Fruit fly (Drosophila melanogaster) whole organism, wandering third instar larva: ENCODE data around the gene CG10182.

Source experiments
- Abd-B ChIP-seq: fragments of >200 bp; optimal IDR thresholded peaks from 2 replicates; lab custom pipeline; 2017; ENCODE audit warnings: missing biosample characterization, missing genetic modification characterization
- CG32264 ChIP-seq: fragments of 200-800 bp; sonication (Bioruptor generic); optimal IDR thresholded peaks from 2 replicates; lab custom pipeline; 2016; ENCODE audit warnings: missing biosample characterization, missing genetic modification characterization
- CrebA ChIP-seq: fragments of 200-800 bp; sonication (Bioruptor generic); optimal IDR thresholded peaks from 2 replicates; lab custom pipeline; 2016; ENCODE audit warnings: missing biosample characterization, mild to moderate bottlenecking, missing genetic modification characterization, borderline replicate concordance
- Dfd ChIP-seq: fragments of >200 bp; optimal IDR thresholded peaks from 2 replicates; lab custom pipeline; 2017; ENCODE audit warnings: missing biosample characterization, missing genetic modification characterization
- Dif ChIP-seq: fragments of 200-275, 200-300 bp; sonication (Bioruptor generic); optimal IDR thresholded peaks from 2 replicates; lab custom pipeline; 2018; ENCODE audit warnings: missing biosample characterization, missing genetic modification characterization; ENCODE audit not compliant: partially characterized antibody
- GATAd ChIP-seq: sonication (Bioruptor generic); optimal IDR thresholded peaks from 2 replicates; lab custom pipeline; 2016; ENCODE audit warnings: missing biosample characterization, missing genetic modification characterization
- HLH106 ChIP-seq: fragments of 200-800 bp; optimal IDR thresholded peaks from 3 replicates; lab custom pipeline; 2019; ENCODE audit warnings: missing biosample characterization, mild to moderate bottlenecking, missing genetic modification characterization, moderate library complexity
- Hnf4 ChIP-seq: fragments of 200-800 bp; sonication (Bioruptor generic); optimal IDR thresholded peaks from 2 replicates; lab custom pipeline; 2016; ENCODE audit warnings: missing biosample characterization, mild to moderate bottlenecking, missing genetic modification characterization
- Hr78 ChIP-seq: fragments of >200 bp; optimal IDR thresholded peaks from 2 replicates; lab custom pipeline; 2017; ENCODE audit warnings: missing biosample characterization, missing genetic modification characterization
- Hr83 ChIP-seq: fragments of 200-300 bp; sonication (Bioruptor generic); optimal IDR thresholded peaks from 2 replicates; lab custom pipeline; 2016; ENCODE audit warnings: missing biosample characterization, mild to moderate bottlenecking, missing genetic modification characterization, moderate library complexity; ENCODE audit not compliant: poor library complexity, severe bottlenecking
- Jra ChIP-seq: sonication (Bioruptor generic); optimal IDR thresholded peaks from 2 replicates; lab custom pipeline; 2016; ENCODE audit warnings: missing biosample characterization, missing genetic modification characterization
- Mio ChIP-seq: sonication (Bioruptor generic); optimal IDR thresholded peaks from 2 replicates; lab custom pipeline; 2016; ENCODE audit warnings: missing biosample characterization, missing genetic modification characterization
- Myc ChIP-seq: fragments of >200 bp; optimal IDR thresholded peaks from 2 replicates; lab custom pipeline; 2017
- OdsH ChIP-seq: fragments of 200-800 bp; sonication (Bioruptor generic); optimal IDR thresholded peaks from 2 replicates; lab custom pipeline; 2016; ENCODE audit warnings: missing biosample characterization, mild to moderate bottlenecking, missing genetic modification characterization
- Rel ChIP-seq, 2 experiments: fragments of 200-800 bp; sonication (Bioruptor generic) in 1 of 2; optimal IDR thresholded peaks; 2 replicates in 1 of 2; 3 replicates in 1 of 2; lab custom pipeline; 2016 to 2019; ENCODE audit warnings: mild to moderate bottlenecking in 2 of 2, missing biosample characterization in 2 of 2, missing genetic modification characterization in 2 of 2, moderate library complexity in 1 of 2
- Vsx2 ChIP-seq: fragments of 200-300, 225-300 bp; sonication (Bioruptor generic); optimal IDR thresholded peaks from 2 replicates; lab custom pipeline; 2018; ENCODE audit warnings: missing biosample characterization, missing genetic modification characterization; ENCODE audit not compliant: partially characterized antibody
- br ChIP-seq: fragments of 200-800 bp; sonication (Bioruptor generic); optimal IDR thresholded peaks from 2 replicates; lab custom pipeline; 2016; ENCODE audit warnings: missing biosample characterization, missing genetic modification characterization
- brk ChIP-seq: fragments of 200-800 bp; sonication (Bioruptor generic); optimal IDR thresholded peaks from 2 replicates; lab custom pipeline; 2016; ENCODE audit warnings: missing biosample characterization, mild to moderate bottlenecking, missing genetic modification characterization
- dl ChIP-seq, 2 experiments: fragments of 175-275, 200-275 bp in 1 of 2; fragments of 200-275 bp in 1 of 2; sonication (Bioruptor generic); optimal IDR thresholded peaks; lab custom pipeline; 2018; ENCODE audit warnings: mild to moderate bottlenecking in 2 of 2, missing biosample characterization in 2 of 2, missing genetic modification characterization in 2 of 2, moderate library complexity in 2 of 2; ENCODE audit not compliant: partially characterized antibody in 2 of 2, insufficient read depth in 1 of 2
- dmrt93B ChIP-seq: fragments of 200-800 bp; sonication (Bioruptor generic); optimal IDR thresholded peaks from 2 replicates; lab custom pipeline; 2018; ENCODE audit warnings: missing biosample characterization, mild to moderate bottlenecking, missing genetic modification characterization
- dsf ChIP-seq: sonication (Bioruptor generic); optimal IDR thresholded peaks from 2 replicates; lab custom pipeline; 2016; ENCODE audit warnings: missing biosample characterization, missing genetic modification characterization, borderline replicate concordance
- foxo ChIP-seq, 2 experiments: fragments of 200-800 bp; sonication (Bioruptor generic); optimal IDR thresholded peaks; 2 replicates in 1 of 2; 3 replicates in 1 of 2; lab custom pipeline; 2016 to 2017; ENCODE audit warnings: missing biosample characterization in 2 of 2, missing genetic modification characterization in 2 of 2
- fru ChIP-seq: fragments of 200-800 bp; sonication (Bioruptor generic); optimal IDR thresholded peaks from 3 replicates; lab custom pipeline; 2016; ENCODE audit warnings: missing biosample characterization, mild to moderate bottlenecking, missing genetic modification characterization
- h ChIP-seq: fragments of 200-800 bp; sonication (Bioruptor generic); optimal IDR thresholded peaks from 3 replicates; lab custom pipeline; 2016; ENCODE audit warnings: missing biosample characterization, mild to moderate bottlenecking, missing genetic modification characterization
- jim ChIP-seq: fragments of 175-275, 200-325 bp; sonication (Bioruptor generic); optimal IDR thresholded peaks from 2 replicates; lab custom pipeline; 2016; ENCODE audit warnings: missing biosample characterization, mild to moderate bottlenecking, missing genetic modification characterization
- lola ChIP-seq: fragments of >200 bp; optimal IDR thresholded peaks from 2 replicates; lab custom pipeline; 2017; ENCODE audit warnings: missing biosample characterization, missing genetic modification characterization
- pan ChIP-seq: fragments of >200 bp; optimal IDR thresholded peaks from 2 replicates; lab custom pipeline; 2017
- sv ChIP-seq: fragments of 200-800 bp; sonication (Bioruptor generic); optimal IDR thresholded peaks from 3 replicates; lab custom pipeline; 2016; ENCODE audit warnings: missing biosample characterization, missing genetic modification characterization
- tai ChIP-seq: sonication (Bioruptor generic); optimal IDR thresholded peaks from 2 replicates; lab custom pipeline; 2016; ENCODE audit warnings: missing biosample characterization, missing genetic modification characterization
- usp ChIP-seq: fragments of >200 bp; optimal IDR thresholded peaks from 2 replicates; lab custom pipeline; 2017; ENCODE audit warnings: missing biosample characterization, missing genetic modification characterization
- woc ChIP-seq: sonication (Bioruptor generic); optimal IDR thresholded peaks from 2 replicates; lab custom pipeline; 2016; ENCODE audit warnings: missing biosample characterization, mild to moderate bottlenecking, missing genetic modification characterization

Gene CG10182

dm6 chr3R:23592669-23593068 is 3.0 kb upstream of the CG10182 start, which contains the start of gene CG33337:
Gene CG33337 (minus strand): TSS chr3R:23592769.
- no peak for TF ChIP-seq jim
- no peak for TF ChIP-seq Dfd (GFP tag; lab: Kevin White, UChicago)
- TF ChIP-seq Hnf4 (GFP tag; lab: Kevin White, UChicago) = no peak
- no peak for TF ChIP-seq Abd-B
- no peak for TF ChIP-seq CrebA (GFP tag; lab: Kevin White, UChicago)
- no peak for TF ChIP-seq HLH106 (tag; lab: Kevin White, UChicago)
- no peak for TF ChIP-seq Jra (GFP tag; lab: Kevin White, UChicago)
- TF ChIP-seq foxo (GFP tag; optimal IDR thresholded peaks at IDR 0.05; lab: Kevin White, UChicago) = no peak

dm6 chr3R:23576618-23577017 is 13.0 kb downstream of the CG10182 start:
- no peak for TF ChIP-seq lola
- TF ChIP-seq Myc = no peak
- no peak for TF ChIP-seq usp (GFP tag; lab: Kevin White, UChicago)
- no peak for TF ChIP-seq Hr83 (GFP tag; lab: Kevin White, UChicago)
- TF ChIP-seq Mio (GFP tag; lab: Kevin White, UChicago) = no peak
- no peak for TF ChIP-seq tai
- TF ChIP-seq sv (GFP tag; lab: Kevin White, UChicago) = no peak
- TF ChIP-seq Hr78 (GFP tag; lab: Kevin White, UChicago) = no peak
- no peak for TF ChIP-seq br (GFP tag; lab: Kevin White, UChicago)
- no peak for TF ChIP-seq Rel (GFP tag; optimal IDR thresholded peaks at IDR 0.05; lab: Kevin White, UChicago)
- no peak for TF ChIP-seq Rel (tag; optimal IDR thresholded peaks at IDR 0.05; lab: Kevin White, UChicago)
- TF ChIP-seq dl (GFP tag; optimal IDR thresholded peaks at IDR 0.05; lab: Kevin White, UChicago; ENCODE audit: insufficient read depth in 1 of 2, partially characterized antibody in 2 of 2) = no peak
- TF ChIP-seq GATAd = no peak

DNA sequence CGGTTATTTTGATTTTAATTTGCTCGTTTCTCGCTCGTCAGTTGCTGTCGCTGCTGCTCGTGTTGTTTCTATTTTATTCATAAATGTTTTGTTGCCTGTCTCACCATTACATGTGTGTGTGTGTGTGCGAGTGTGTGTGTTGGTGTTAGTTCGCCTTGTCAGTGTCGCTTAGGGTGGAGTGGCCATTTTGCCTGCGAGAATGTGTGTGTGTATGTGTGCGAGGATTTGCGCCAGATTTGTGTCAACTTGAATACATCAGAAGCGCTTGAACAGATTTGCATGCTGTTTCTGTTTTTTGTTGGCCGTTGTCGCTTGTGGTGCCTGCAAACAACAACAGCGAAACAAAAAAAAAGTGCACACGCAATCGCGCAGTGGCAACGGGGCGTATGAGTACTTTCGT is 20.4 kb downstream of the CG10182 start:
- TF ChIP-seq Dfd (GFP tag; lab: Kevin White, UChicago) (peak; percentile 75), br (GFP tag; lab: Kevin White, UChicago) (no peak), fru (GFP tag; lab: Kevin White, UChicago) (no peak), woc (no peak), Dif (GFP tag; lab: Kevin White, UChicago) (no peak), pan (no peak)
- TF ChIP-seq, all 38 proteins: peak for 1

dm6 chr3R:23557244-23557643 is 32.4 kb downstream of the CG10182 start, which contains the start of gene beat-IV:
Gene beat-IV (plus strand): TSS chr3R:23557412.
- TF ChIP-seq brk (GFP tag; lab: Kevin White, UChicago) (no peak), lola (no peak), HLH106 (tag; lab: Kevin White, UChicago) (no peak), h (GFP tag; lab: Kevin White, UChicago) (no peak), usp (GFP tag; lab: Kevin White, UChicago) (no peak), CrebA (GFP tag; lab: Kevin White, UChicago) (no peak), dl (GFP tag; optimal IDR thresholded peaks at IDR 0.05; lab: Kevin White, UChicago; ENCODE audit: insufficient read depth in 1 of 2, partially characterized antibody in 2 of 2) (no peak), sv (GFP tag; lab: Kevin White, UChicago) (no peak), Vsx2 (no peak), jim (no peak), dmrt93B (GFP tag; lab: Kevin White, UChicago) (no peak), br (GFP tag; lab: Kevin White, UChicago) (no peak), Abd-B (no peak)

- TF ChIP-seq HLH106 (tag; lab: Kevin White, UChicago) = no peak
- TF ChIP-seq CG32264 = no peak
- TF ChIP-seq br (GFP tag; lab: Kevin White, UChicago) = no peak
- no peak for TF ChIP-seq CrebA (GFP tag; lab: Kevin White, UChicago)
- no peak for TF ChIP-seq OdsH (GFP tag; lab: Kevin White, UChicago)
- TF ChIP-seq dsf (GFP tag; lab: Kevin White, UChicago) = no peak
- no peak for TF ChIP-seq dl (GFP tag; optimal IDR thresholded peaks at IDR 0.05; lab: Kevin White, UChicago; ENCODE audit: insufficient read depth in 1 of 2, partially characterized antibody in 2 of 2)
These were observed 32.8 kb downstream of the CG10182 start, which contains the start of gene CG10164 for dm6 chr3R:23556843-23557242. Gene CG10164 (minus strand): TSS chr3R:23556943.
